Worm (Caenorhabditis elegans) whole organism, L3 larva: Measurements from ENCODE around the gene nhr-159.

Experiments used
- ceh-28 ChIP-seq: fragments of 150-350 bp; optimal IDR thresholded peaks from 2 replicates; lab custom pipeline; 2014; ENCODE audit warnings: missing biosample characterization, missing genetic modification reagents, missing genetic modification characterization
- ceh-82 ChIP-seq: fragments of 150-350 bp; optimal IDR thresholded peaks from 2 replicates; lab custom pipeline; 2014; ENCODE audit warnings: missing biosample characterization, missing genetic modification characterization
- egl-5 ChIP-seq: fragments of 150-350 bp; optimal IDR thresholded peaks from 2 replicates; lab custom pipeline; 2017; ENCODE audit warnings: missing biosample characterization, missing genetic modification reagents, missing genetic modification characterization, inconsistent platforms
- elt-2 ChIP-seq: sonication (generic microtip); optimal IDR thresholded peaks from 2 replicates; lab custom pipeline; 2016; ENCODE audit warnings: missing genetic modification reagents, mild to moderate bottlenecking, missing genetic modification characterization, missing compliant biosample characterization
- fos-1 ChIP-seq: fragments of 150-350 bp; optimal IDR thresholded peaks from 2 replicates; lab custom pipeline; 2014; ENCODE audit warnings: missing biosample characterization, missing genetic modification characterization
- hmg-11 ChIP-seq: sonication (generic microtip); optimal IDR thresholded peaks from 2 replicates; lab custom pipeline; 2016; ENCODE audit warnings: missing genetic modification characterization, missing compliant biosample characterization
- mdl-1 ChIP-seq: fragments of 150-350 bp; optimal IDR thresholded peaks from 2 replicates; lab custom pipeline; 2014; ENCODE audit warnings: missing biosample characterization, missing genetic modification characterization
- nhr-237 ChIP-seq: fragments of 150-350 bp; optimal IDR thresholded peaks from 2 replicates; lab custom pipeline; 2014; ENCODE audit warnings: missing biosample characterization, missing genetic modification characterization
- nhr-28 ChIP-seq: fragments of 150-350 bp; optimal IDR thresholded peaks from 2 replicates; lab custom pipeline; 2014; ENCODE audit warnings: missing biosample characterization, missing genetic modification characterization
- skn-1 ChIP-seq: fragments of 150-350 bp; optimal IDR thresholded peaks from 2 replicates; lab custom pipeline; 2014; ENCODE audit warnings: missing biosample characterization, missing genetic modification characterization
- tbx-2 ChIP-seq: sonication (generic microtip); optimal IDR thresholded peaks from 2 replicates; lab custom pipeline; 2016; ENCODE audit warnings: mild to moderate bottlenecking, missing genetic modification characterization, missing compliant biosample characterization
- unc-62 ChIP-seq: fragments of 150-350 bp; sonication (generic microtip); optimal IDR thresholded peaks from 4 replicates; lab custom pipeline; 2014; ENCODE audit warnings: missing biosample characterization, missing genetic modification reagents, missing genetic modification characterization
- zag-1 ChIP-seq: fragments of 150-350 bp; optimal IDR thresholded peaks from 2 replicates; lab custom pipeline; 2014; ENCODE audit warnings: missing biosample characterization, missing genetic modification characterization

DNA sequence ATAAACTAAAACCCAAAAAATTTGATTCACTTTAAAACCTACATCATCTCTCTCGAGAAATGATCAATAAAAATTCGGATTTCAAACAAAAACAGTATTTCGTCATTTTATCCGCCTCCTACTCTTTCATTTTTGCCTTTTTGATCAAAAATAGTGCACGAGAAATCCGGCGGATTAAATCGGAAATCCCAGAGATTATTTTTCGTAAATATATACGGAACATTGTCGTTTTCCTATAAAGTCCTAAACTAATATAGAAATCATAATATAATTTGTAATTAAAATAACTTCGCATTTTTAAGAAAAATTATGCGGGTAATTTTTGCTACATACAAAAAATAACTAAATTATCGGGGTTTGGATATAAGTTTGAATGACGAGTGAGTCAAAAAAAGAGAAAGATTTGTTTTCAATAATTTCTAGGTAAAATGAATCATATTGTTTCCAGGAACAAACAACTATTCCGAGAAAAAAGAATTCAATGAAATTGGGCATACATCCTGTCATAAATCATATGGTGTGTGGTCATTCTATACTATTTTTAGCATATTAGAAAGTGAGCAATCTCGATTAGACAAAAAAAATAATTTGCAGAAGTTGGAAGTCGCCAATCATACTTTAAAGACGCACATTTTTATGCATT is 3.9 kb downstream of the nhr-159 start, which contains the start of gene nhr-158:
- TF ChIP-seq unc-62 (GFP tag; lab: Kevin White, UChicago) (no peak), ceh-82 (tag; lab: Kevin White, UChicago) (no peak), tbx-2 (tag; lab: Kevin White, UChicago) (no peak), hmg-11 (tag; lab: Kevin White, UChicago) (no peak), nhr-237 (tag; lab: Kevin White, UChicago) (no peak), fos-1 (tag; lab: Kevin White, UChicago) (no peak), skn-1 (tag; lab: Kevin White, UChicago) (peak; percentile 6), mdl-1 (no peak), zag-1 (tag; lab: Kevin White, UChicago) (no peak), elt-2 (tag; lab: Kevin White, UChicago) (no peak), egl-5 (tag; lab: Kevin White, UChicago) (no peak), ceh-28 (tag; lab: Kevin White, UChicago) (no peak), nhr-28 (tag; lab: Kevin White, UChicago) (no peak)
